Fruit fly (Drosophila melanogaster) whole organism, embryonic: Measurements from ENCODE around the gene CG10383.

Experiments
- Bdp1 ChIP-seq: fragments of 200-800 bp; sonication (Bioruptor generic); optimal IDR thresholded peaks from 3 replicates; lab custom pipeline; 2016; ENCODE audit warnings: missing biosample characterization, missing genetic modification characterization
- Blimp-1 ChIP-seq: fragments of 200-800 bp; sonication (Bioruptor generic); optimal IDR thresholded peaks from 3 replicates; lab custom pipeline; 2018; ENCODE audit warnings: missing biosample characterization, missing genetic modification characterization, mild to moderate bottlenecking, moderate library complexity, missing genetic modification reagents
- BtbVII ChIP-seq: fragments of 200-800 bp; sonication (Bioruptor generic); optimal IDR thresholded peaks from 3 replicates; lab custom pipeline; 2017; ENCODE audit warnings: missing biosample characterization, mild to moderate bottlenecking, missing genetic modification characterization
- Bteb2 ChIP-seq: fragments of 200-800 bp; sonication (Bioruptor generic); optimal IDR thresholded peaks from 2 replicates; lab custom pipeline; 2016; ENCODE audit warnings: missing biosample characterization, missing genetic modification characterization
- CG10209 ChIP-seq: fragments of 200-800 bp; sonication (Bioruptor generic); optimal IDR thresholded peaks from 3 replicates; lab custom pipeline; 2017; ENCODE audit warnings: missing biosample characterization, mild to moderate bottlenecking, missing genetic modification characterization, missing genetic modification reagents
- CG11085 ChIP-seq: fragments of 200-800 bp; sonication (Bioruptor generic); IDR thresholded peaks from 2 replicates; pipeline ENCODE4 v1.3.6; 2022; ENCODE audit warnings: missing biosample characterization, missing genetic modification characterization
- CG11695 ChIP-seq: fragments of 200-800 bp; sonication (Bioruptor generic); IDR thresholded peaks from 3 replicates; pipeline ENCODE4 v1.3.6; 2022; ENCODE audit warnings: missing biosample characterization, missing genetic modification characterization
- CG12391 ChIP-seq: fragments of 200-800 bp; sonication (Bioruptor generic); optimal IDR thresholded peaks from 3 replicates; lab custom pipeline; 2018; ENCODE audit warnings: missing biosample characterization, mild to moderate bottlenecking, missing genetic modification characterization, moderate library complexity
- CG12942 ChIP-seq: fragments of 200-800 bp; sonication (Bioruptor generic); optimal IDR thresholded peaks from 3 replicates; lab custom pipeline; 2016; ENCODE audit warnings: missing biosample characterization, missing genetic modification characterization
- CG13424 ChIP-seq: fragments of 200-800 bp; sonication (Bioruptor generic); optimal IDR thresholded peaks from 2 replicates; lab custom pipeline; 2019; ENCODE audit warnings: missing biosample characterization, mild to moderate bottlenecking, missing genetic modification characterization, moderate library complexity
- CG1603 ChIP-seq: fragments of 200-800 bp; sonication (Bioruptor generic); optimal IDR thresholded peaks from 2 replicates; lab custom pipeline; 2019; ENCODE audit warnings: missing biosample characterization, mild to moderate bottlenecking, missing genetic modification characterization, moderate library complexity
- CG2120 ChIP-seq: fragments of 200-800 bp; sonication (Bioruptor generic); optimal IDR thresholded peaks from 3 replicates; lab custom pipeline; 2016; ENCODE audit warnings: missing biosample characterization, missing genetic modification characterization
- CG3163 ChIP-seq: fragments of 200-800 bp; sonication (Bioruptor generic); optimal IDR thresholded peaks from 3 replicates; lab custom pipeline; 2016; ENCODE audit warnings: missing biosample characterization, missing genetic modification characterization
- CG4360 ChIP-seq: fragments of 200-800 bp; sonication (Bioruptor generic); IDR thresholded peaks from 2 replicates; pipeline ENCODE4 v1.3.6; 2022; ENCODE audit warnings: missing biosample characterization, missing genetic modification characterization
- CG4617 ChIP-seq: fragments of 200-800 bp; sonication (Bioruptor generic); optimal IDR thresholded peaks from 3 replicates; lab custom pipeline; 2016; ENCODE audit warnings: missing biosample characterization, missing genetic modification characterization, borderline replicate concordance
- CG4854 ChIP-seq: fragments of 200-800 bp; sonication (Bioruptor generic); optimal IDR thresholded peaks from 2 replicates; lab custom pipeline; 2016; ENCODE audit warnings: missing biosample characterization, missing genetic modification characterization, inconsistent platforms
- CG6689 ChIP-seq: fragments of 200-800 bp; sonication (Bioruptor generic); IDR thresholded peaks from 2 replicates; pipeline ENCODE4 v1.3.6; 2022; ENCODE audit warnings: missing biosample characterization, missing genetic modification characterization
- CG6813 ChIP-seq: fragments of 200-800 bp; sonication (Bioruptor generic); optimal IDR thresholded peaks from 2 replicates; lab custom pipeline; 2017; ENCODE audit warnings: missing biosample characterization, missing genetic modification characterization, mild to moderate bottlenecking, moderate library complexity, missing genetic modification reagents
- CG7556 ChIP-seq: fragments of 200-800 bp; sonication (Bioruptor generic); optimal IDR thresholded peaks from 2 replicates; lab custom pipeline; 2017; ENCODE audit warnings: missing biosample characterization, mild to moderate bottlenecking, missing genetic modification characterization
- CG7786 ChIP-seq: fragments of 200-800 bp; sonication (Bioruptor generic); optimal IDR thresholded peaks from 2 replicates; lab custom pipeline; 2016; ENCODE audit warnings: missing biosample characterization, missing genetic modification characterization
- CG7928 ChIP-seq: fragments of 200-800 bp; sonication (Bioruptor generic); optimal IDR thresholded peaks from 2 replicates; lab custom pipeline; 2017; ENCODE audit warnings: missing biosample characterization, mild to moderate bottlenecking, missing genetic modification characterization
- CG9437 ChIP-seq: fragments of 200-800 bp; sonication (Bioruptor generic); optimal IDR thresholded peaks from 2 replicates; lab custom pipeline; 2018; ENCODE audit warnings: missing biosample characterization, mild to moderate bottlenecking, missing genetic modification characterization
- CG9727 ChIP-seq: fragments of 200-800 bp; sonication (Bioruptor generic); optimal IDR thresholded peaks from 3 replicates; lab custom pipeline; 2017; ENCODE audit warnings: missing biosample characterization, mild to moderate bottlenecking, missing genetic modification characterization
- D19A ChIP-seq: fragments of 200-800 bp; optimal IDR thresholded peaks from 3 replicates; lab custom pipeline; 2019; ENCODE audit warnings: missing biosample characterization, mild to moderate bottlenecking, missing genetic modification characterization, moderate library complexity
- D19B ChIP-seq: fragments of 200-800 bp; sonication (Bioruptor generic); optimal IDR thresholded peaks from 2 replicates; lab custom pipeline; 2017; ENCODE audit warnings: missing biosample characterization, mild to moderate bottlenecking, missing genetic modification characterization
- Dek ChIP-seq: fragments of 200-800 bp; sonication (Bioruptor generic); optimal IDR thresholded peaks from 3 replicates; lab custom pipeline; 2019; ENCODE audit warnings: missing biosample characterization, mild to moderate bottlenecking, missing genetic modification characterization, moderate library complexity
- E2f2 ChIP-seq: fragments of 200-800 bp; sonication (Bioruptor generic); IDR thresholded peaks from 2 replicates; pipeline ENCODE4 v1.3.6; 2022; ENCODE audit warnings: missing biosample characterization, missing genetic modification characterization
- Fer3 ChIP-seq: fragments of 200-800 bp; sonication (Bioruptor generic); optimal IDR thresholded peaks from 2 replicates; lab custom pipeline; 2018; ENCODE audit warnings: missing biosample characterization, mild to moderate bottlenecking, missing genetic modification characterization, moderate library complexity
- Hr3 ChIP-seq: fragments of 200-800 bp; sonication (Bioruptor generic); optimal IDR thresholded peaks from 3 replicates; lab custom pipeline; 2016; ENCODE audit warnings: missing biosample characterization, missing genetic modification characterization
- Ptx1 ChIP-seq: fragments of 200-800 bp; sonication (Bioruptor generic); IDR thresholded peaks from 2 replicates; pipeline ENCODE4 v1.3.6; 2022; ENCODE audit warnings: missing biosample characterization, missing genetic modification characterization
- Rfx ChIP-seq: fragments of 200-800 bp; sonication (Bioruptor generic); IDR thresholded peaks from 2 replicates; pipeline ENCODE4 v1.3.6; 2022; ENCODE audit warnings: missing biosample characterization, missing genetic modification characterization
- Scr ChIP-seq: fragments of 200-800 bp; sonication (Bioruptor generic); IDR thresholded peaks from 2 replicates; pipeline ENCODE4 v1.3.6; 2022; ENCODE audit warnings: missing biosample characterization, missing genetic modification characterization; ENCODE audit not compliant: partially characterized antibody
- Side ChIP-seq: fragments of 200-800 bp; sonication (Bioruptor generic); optimal IDR thresholded peaks from 2 replicates; lab custom pipeline; 2016; ENCODE audit warnings: missing biosample characterization, missing genetic modification characterization
- aop ChIP-seq: fragments of 200-800 bp; sonication (Bioruptor generic); IDR thresholded peaks from 2 replicates; pipeline ENCODE4 v1.3.6; 2022; ENCODE audit warnings: missing biosample characterization, missing genetic modification characterization
- bab2 ChIP-seq: fragments of 200-800 bp; sonication (Bioruptor generic); optimal IDR thresholded peaks from 2 replicates; lab custom pipeline; 2016; ENCODE audit warnings: missing biosample characterization, missing genetic modification characterization
- crp ChIP-seq, 2 experiments: fragments of 200-800 bp; sonication (Bioruptor generic); optimal IDR thresholded peaks; 2 replicates in 1 of 2; 3 replicates in 1 of 2; lab custom pipeline; 2017; ENCODE audit warnings: missing biosample characterization in 2 of 2, missing genetic modification characterization in 2 of 2, mild to moderate bottlenecking in 1 of 2, moderate library complexity in 1 of 2
- esg ChIP-seq: fragments of 200-800 bp; sonication (Bioruptor generic); conservative IDR thresholded peaks from 2 replicates; pipeline ENCODE4 v1.3.6; 2022; ENCODE audit warnings: missing biosample characterization, missing genetic modification characterization
- grau ChIP-seq: fragments of 200-800 bp; optimal IDR thresholded peaks from 3 replicates; lab custom pipeline; 2019; ENCODE audit warnings: missing biosample characterization, mild to moderate bottlenecking, missing genetic modification characterization, moderate library complexity
- her ChIP-seq: fragments of 200-800 bp; sonication (Bioruptor generic); optimal IDR thresholded peaks from 2 replicates; lab custom pipeline; 2016; ENCODE audit warnings: missing biosample characterization, missing genetic modification characterization
- nmo ChIP-seq: fragments of 200-800 bp; sonication (Bioruptor generic); optimal IDR thresholded peaks from 2 replicates; lab custom pipeline; 2018; ENCODE audit warnings: missing biosample characterization, mild to moderate bottlenecking, missing genetic modification characterization, moderate library complexity
- pita ChIP-seq: fragments of 200-800 bp; sonication (Bioruptor generic); optimal IDR thresholded peaks from 2 replicates; lab custom pipeline; 2017; ENCODE audit warnings: missing biosample characterization, mild to moderate bottlenecking, missing genetic modification characterization
- repo ChIP-seq: fragments of 200-800 bp; sonication (Bioruptor generic); optimal IDR thresholded peaks from 2 replicates; lab custom pipeline; 2016; ENCODE audit warnings: missing biosample characterization, missing genetic modification characterization
- rib ChIP-seq: fragments of 200-800 bp; sonication (Bioruptor generic); IDR thresholded peaks from 2 replicates; pipeline ENCODE4 v1.3.6; 2022; ENCODE audit warnings: missing biosample characterization, missing genetic modification characterization
- row ChIP-seq: fragments of 200-800 bp; sonication (Bioruptor generic); IDR thresholded peaks from 3 replicates; pipeline ENCODE4 v1.3.6; 2022; ENCODE audit warnings: missing biosample characterization, missing genetic modification characterization
- run ChIP-seq: fragments of 200-800 bp; sonication (Bioruptor generic); optimal IDR thresholded peaks from 3 replicates; lab custom pipeline; 2018; ENCODE audit warnings: missing biosample characterization, mild to moderate bottlenecking, missing genetic modification characterization
- sens ChIP-seq: fragments of 200-800 bp; sonication (Bioruptor generic); peaks from one replicate; lab custom pipeline; 2016; ENCODE audit warnings: missing biosample characterization, missing genetic modification characterization
- stc ChIP-seq: fragments of 200-800 bp; sonication (Bioruptor generic); IDR thresholded peaks from 2 replicates; pipeline ENCODE4 v1.3.6; 2022; ENCODE audit warnings: missing biosample characterization, missing genetic modification characterization
- yki ChIP-seq: fragments of >200 bp; optimal IDR thresholded peaks from 3 replicates; lab custom pipeline; 2018
- zfh1 ChIP-seq: fragments of 200-800 bp; sonication (Bioruptor generic); IDR thresholded peaks from 3 replicates; pipeline ENCODE4 v1.3.6; 2022; ENCODE audit warnings: missing biosample characterization, missing genetic modification characterization

Gene CG10383

DNA sequence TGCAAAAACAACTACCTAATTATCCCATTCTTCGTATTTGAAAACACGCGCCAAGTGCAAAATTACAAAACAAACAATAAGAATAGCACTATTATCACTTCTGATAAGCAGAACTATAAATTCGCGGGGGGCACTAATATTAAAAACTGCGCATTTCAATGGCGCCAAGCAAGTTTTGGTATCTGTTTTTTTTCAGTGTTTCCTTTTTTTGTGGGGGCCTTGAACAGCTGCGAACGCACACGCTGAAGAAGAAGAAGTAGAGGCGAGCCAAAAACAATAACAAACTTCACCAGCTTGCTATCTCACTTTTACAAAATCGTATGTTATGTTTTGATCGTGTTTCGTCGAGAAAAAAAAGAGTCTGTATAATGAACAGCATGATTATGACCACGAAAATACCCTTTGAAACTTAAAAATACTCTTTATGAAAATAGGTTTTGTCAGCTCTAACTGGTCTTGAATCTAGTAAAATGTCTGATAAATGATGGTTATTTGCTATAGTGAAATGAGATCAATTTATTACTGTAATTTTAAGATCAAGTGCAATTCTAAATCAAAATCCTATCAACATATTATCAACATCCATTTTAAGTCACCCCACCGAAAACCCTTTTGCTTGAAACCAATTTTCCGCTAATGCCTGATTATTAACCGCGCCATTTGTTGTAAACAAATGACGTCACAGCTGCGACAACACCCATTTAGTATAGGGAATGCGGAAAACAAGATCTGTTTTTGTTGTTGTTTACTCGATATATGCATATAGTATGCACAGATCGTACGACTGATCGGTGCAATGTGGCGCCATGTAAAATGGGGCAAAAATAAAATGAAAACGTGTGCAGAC, 1.3 kb downstream of the CG10383 start (continued):
- TF ChIP-seq her (peak; percentile 74), Bdp1 (GFP tag; lab: Kevin White, UChicago) (no peak), D19B (peak; percentile 83), D19A (peak; percentile 90), stc (GFP tag; lab: Robert Waterston, UW) (peak; percentile 33), CG11085 (0 out of 2 replicates have a peak, but pooled peaks have one; percentile 38), CG10209 (GFP tag; lab: Kevin White, UChicago) (peak; percentile 63), E2f2 (GFP tag; lab: Robert Waterston, UW) (peak; percentile 73; the same call in 1 of the 2 replicates), CG4617 (GFP tag; lab: Kevin White, UChicago) (peak; percentile 17), rib (GFP tag; lab: Robert Waterston, UW) (peak; percentile 68), run (no peak), Dek (tag; lab: Kevin White, UChicago) (peak; percentile 36), sens (GFP tag; lab: Kevin White, UChicago) (peak; percentile 93), Scr (GFP tag; lab: Robert Waterston, UW) (0 out of 2 replicates have a peak, but pooled peaks have one; percentile 12), grau (tag; lab: Kevin White, UChicago) (peak; percentile 46), CG7786 (GFP tag; lab: Kevin White, UChicago) (peak; percentile 20), Bteb2 (peak; percentile 58), CG4854 (peak; percentile 22), Rfx (GFP tag; lab: Robert Waterston, UW) (peak; percentile 80), CG13424 (tag; lab: Kevin White, UChicago) (peak; percentile 60), yki (lab: Kevin White, UChicago) (no peak), repo (GFP tag; lab: Kevin White, UChicago) (peak; percentile 37), row (GFP tag; lab: Robert Waterston, UW) (peak; percentile 63), pita (no peak), nmo (GFP tag; lab: Kevin White, UChicago) (peak; percentile 9), aop (GFP tag; lab: Robert Waterston, UW) (peak; percentile 35; the same call in 1 of the 2 replicates), CG3163 (GFP tag; lab: Kevin White, UChicago) (peak; percentile 38), CG7928 (GFP tag; lab: Kevin White, UChicago) (no peak), CG6689 (GFP tag; lab: Robert Waterston, UW) (peak; percentile 69), CG12391 (tag; lab: Kevin White, UChicago) (peak; percentile 48), Hr3 (GFP tag; lab: Kevin White, UChicago) (no peak), Blimp-1 (GFP tag; lab: Kevin White, UChicago) (peak; percentile 48), bab2 (GFP tag; lab: Kevin White, UChicago) (peak; percentile 51), esg (GFP tag; lab: Robert Waterston, UW) (peak; percentile 51), CG2120 (GFP tag; lab: Kevin White, UChicago) (peak; percentile 65), CG4360 (peak; percentile 59), CG9727 (GFP tag; lab: Kevin White, UChicago) (peak; percentile 66), BtbVII (GFP tag; lab: Kevin White, UChicago) (peak; percentile 27), zfh1 (GFP tag; lab: Robert Waterston, UW) (peak; percentile 59; the same call in 1 of the 3 replicates), Fer3 (tag; lab: Kevin White, UChicago) (peak; percentile 16), CG6813 (peak; percentile 44), CG1603 (tag; lab: Kevin White, UChicago) (peak; percentile 59), CG12942 (GFP tag; lab: Kevin White, UChicago) (peak; percentile 31), CG11695 (GFP tag; lab: Robert Waterston, UW) (peak; percentile 36; the same call in 1 of the 3 replicates), crp (GFP tag; optimal IDR thresholded peaks at IDR 0.05; lab: Kevin White, UChicago) (peak; percentile 43 to 79), CG7556 (GFP tag; lab: Kevin White, UChicago) (peak; percentile 70), Ptx1 (GFP tag; lab: Robert Waterston, UW) (peak; percentile 63), CG9437 (GFP tag; lab: Kevin White, UChicago) (peak; percentile 58), Side (GFP tag; lab: Kevin White, UChicago) (peak; percentile 60)
